Fruit fly (Drosophila melanogaster) whole organism, embryonic: ENCODE data around the gene neb.

Experiments
- Adf1 ChIP-seq: fragments of 200-800 bp; sonication (Bioruptor generic); IDR thresholded peaks from 2 replicates; pipeline ENCODE4 v1.3.6; 2022; ENCODE audit warnings: missing biosample characterization, missing genetic modification characterization
- Atf3 ChIP-seq: fragments of 200-800 bp; sonication (Bioruptor generic); optimal IDR thresholded peaks from 3 replicates; lab custom pipeline; 2016; ENCODE audit warnings: missing biosample characterization, missing genetic modification characterization
- CG10147 ChIP-seq: fragments of 200-800 bp; sonication (Bioruptor generic); optimal IDR thresholded peaks from 2 replicates; lab custom pipeline; 2019; ENCODE audit warnings: missing biosample characterization, mild to moderate bottlenecking, missing genetic modification characterization, moderate library complexity
- CG10274 ChIP-seq: fragments of 200-800 bp; sonication (Bioruptor generic); optimal IDR thresholded peaks from 3 replicates; lab custom pipeline; 2017; ENCODE audit warnings: missing biosample characterization, mild to moderate bottlenecking, missing genetic modification characterization
- CG10366 ChIP-seq: fragments of 200-800 bp; sonication (Bioruptor generic); IDR thresholded peaks from 2 replicates; pipeline ENCODE4 v1.3.6; 2022; ENCODE audit warnings: missing biosample characterization, missing genetic modification characterization
- CG11093 ChIP-seq: fragments of 200-800 bp; sonication (Bioruptor generic); IDR thresholded peaks from 3 replicates; pipeline ENCODE4 v1.3.6; 2022; ENCODE audit warnings: missing biosample characterization, missing genetic modification characterization
- CG11695 ChIP-seq: fragments of 200-800 bp; sonication (Bioruptor generic); IDR thresholded peaks from 3 replicates; pipeline ENCODE4 v1.3.6; 2022; ENCODE audit warnings: missing biosample characterization, missing genetic modification characterization
- CG11723 ChIP-seq: fragments of 200-800 bp; sonication (Bioruptor generic); optimal IDR thresholded peaks from 2 replicates; lab custom pipeline; 2017; ENCODE audit warnings: missing biosample characterization, mild to moderate bottlenecking, missing genetic modification characterization
- CG12104 ChIP-seq: fragments of 200-800 bp; sonication (Bioruptor generic); optimal IDR thresholded peaks from 3 replicates; lab custom pipeline; 2016; ENCODE audit warnings: missing biosample characterization, missing genetic modification characterization
- CG14050 ChIP-seq: fragments of 200-800 bp; sonication (Bioruptor generic); IDR thresholded peaks from 3 replicates; pipeline ENCODE4 v1.3.6; 2022; ENCODE audit warnings: missing biosample characterization, missing genetic modification characterization
- CG14710 ChIP-seq: fragments of 200-800 bp; sonication (Bioruptor generic); optimal IDR thresholded peaks from 3 replicates; lab custom pipeline; 2019; ENCODE audit warnings: missing biosample characterization, mild to moderate bottlenecking, missing genetic modification characterization, moderate library complexity
- CG15696 ChIP-seq: fragments of 200-800 bp; sonication (Bioruptor generic); optimal IDR thresholded peaks from 2 replicates; lab custom pipeline; 2019; ENCODE audit warnings: missing biosample characterization, mild to moderate bottlenecking, missing genetic modification characterization, moderate library complexity
- CG17186 ChIP-seq: fragments of 200-800 bp; sonication (Bioruptor generic); optimal IDR thresholded peaks from 3 replicates; lab custom pipeline; 2017; ENCODE audit warnings: missing biosample characterization, missing genetic modification reagents, missing genetic modification characterization
- CG1792 ChIP-seq: fragments of 200-800 bp; sonication (Bioruptor generic); optimal IDR thresholded peaks from 2 replicates; lab custom pipeline; 2016; ENCODE audit warnings: missing biosample characterization, missing genetic modification characterization
- CG18599 ChIP-seq: fragments of 200-800 bp; sonication (Bioruptor generic); optimal IDR thresholded peaks from 3 replicates; lab custom pipeline; 2017; ENCODE audit warnings: missing biosample characterization, missing genetic modification characterization, mild to moderate bottlenecking, moderate library complexity, missing genetic modification reagents
- CG2199 ChIP-seq: fragments of 200-800 bp; sonication (Bioruptor generic); IDR thresholded peaks from 3 replicates; pipeline ENCODE4 v1.3.6; 2022; ENCODE audit warnings: missing biosample characterization, missing genetic modification characterization
- CG32532 ChIP-seq: fragments of 200-800 bp; sonication (Bioruptor generic); IDR thresholded peaks from 2 replicates; pipeline ENCODE4 v1.3.6; 2022; ENCODE audit warnings: missing biosample characterization, missing genetic modification characterization
- CG7372 ChIP-seq: fragments of 200-800 bp; sonication (Bioruptor generic); IDR thresholded peaks from 2 replicates; pipeline ENCODE4 v1.3.6; 2022; ENCODE audit warnings: missing biosample characterization, missing genetic modification characterization
- CG7745 ChIP-seq: fragments of 200-800 bp; sonication (Bioruptor generic); optimal IDR thresholded peaks from 2 replicates; lab custom pipeline; 2018; ENCODE audit warnings: missing biosample characterization, mild to moderate bottlenecking, missing genetic modification characterization, moderate library complexity
- CG7963 ChIP-seq: fragments of 200-800 bp; sonication (Bioruptor generic); IDR thresholded peaks from 3 replicates; pipeline ENCODE4 v1.3.6; 2022; ENCODE audit warnings: missing biosample characterization, missing genetic modification characterization; ENCODE audit not compliant: partially characterized antibody
- CG8089 ChIP-seq: fragments of 200-800 bp; sonication (Bioruptor generic); optimal IDR thresholded peaks from 3 replicates; lab custom pipeline; 2016; ENCODE audit warnings: missing biosample characterization, missing genetic modification characterization
- CG9609 ChIP-seq: fragments of 200-800 bp; sonication (Bioruptor generic); optimal IDR thresholded peaks from 3 replicates; lab custom pipeline; 2016; ENCODE audit warnings: missing biosample characterization, missing genetic modification characterization
- CoRest ChIP-seq: fragments of 200-800 bp; sonication (Bioruptor generic); optimal IDR thresholded peaks from 3 replicates; lab custom pipeline; 2018; ENCODE audit warnings: missing biosample characterization, mild to moderate bottlenecking, missing genetic modification characterization, moderate library complexity
- Dbx ChIP-seq: fragments of 200-800 bp; sonication (Bioruptor generic); IDR thresholded peaks from 3 replicates; pipeline ENCODE4 v1.3.6; 2022; ENCODE audit warnings: missing biosample characterization, missing genetic modification characterization
- Dek ChIP-seq: fragments of 200-800 bp; sonication (Bioruptor generic); optimal IDR thresholded peaks from 3 replicates; lab custom pipeline; 2019; ENCODE audit warnings: missing biosample characterization, mild to moderate bottlenecking, missing genetic modification characterization, moderate library complexity
- Fer1 ChIP-seq: fragments of 200-800 bp; sonication (Bioruptor generic); optimal IDR thresholded peaks from 2 replicates; lab custom pipeline; 2017; ENCODE audit warnings: missing biosample characterization, mild to moderate bottlenecking, missing genetic modification characterization
- Hey ChIP-seq: fragments of 200-800 bp; sonication (Bioruptor generic); optimal IDR thresholded peaks from 3 replicates; lab custom pipeline; 2018; ENCODE audit warnings: missing biosample characterization, mild to moderate bottlenecking, missing genetic modification characterization
- Hsf ChIP-seq: fragments of 200-800 bp; sonication (Bioruptor generic); optimal IDR thresholded peaks from 3 replicates; lab custom pipeline; 2016; ENCODE audit warnings: missing biosample characterization, missing genetic modification characterization
- Rfx ChIP-seq: fragments of 200-800 bp; sonication (Bioruptor generic); IDR thresholded peaks from 2 replicates; pipeline ENCODE4 v1.3.6; 2022; ENCODE audit warnings: missing biosample characterization, missing genetic modification characterization
- Sin3A ChIP-seq: fragments of >200 bp; optimal IDR thresholded peaks from 2 replicates; lab custom pipeline; 2018
- Sry-β ChIP-seq: fragments of 200-800 bp; sonication (Bioruptor generic); optimal IDR thresholded peaks from 2 replicates; lab custom pipeline; 2018; ENCODE audit warnings: missing biosample characterization, mild to moderate bottlenecking, missing genetic modification characterization, moderate library complexity
- Sry-δ ChIP-seq: fragments of 200-800 bp; sonication (Bioruptor generic); optimal IDR thresholded peaks from 2 replicates; lab custom pipeline; 2016; ENCODE audit warnings: missing biosample characterization, missing genetic modification characterization
- amos ChIP-seq: fragments of 200-800 bp; sonication (Bioruptor generic); IDR thresholded peaks from 2 replicates; pipeline ENCODE4 v1.3.6; 2022; ENCODE audit warnings: missing biosample characterization, missing genetic modification characterization; ENCODE audit not compliant: partially characterized antibody
- ato ChIP-seq: fragments of 200-800 bp; sonication (Bioruptor generic); IDR thresholded peaks from 2 replicates; pipeline ENCODE4 v1.3.6; 2022; ENCODE audit warnings: missing biosample characterization, missing genetic modification characterization; ENCODE audit not compliant: partially characterized antibody
- az2 ChIP-seq: fragments of 200-800 bp; sonication (Bioruptor generic); optimal IDR thresholded peaks from 3 replicates; lab custom pipeline; 2016; ENCODE audit warnings: missing biosample characterization, missing genetic modification characterization
- bsh ChIP-seq, 2 experiments: fragments of 200-800 bp; sonication (Bioruptor generic); optimal IDR thresholded peaks; 2 replicates each; lab custom pipeline; 2017 to 2018; ENCODE audit warnings: mild to moderate bottlenecking in 2 of 2, missing biosample characterization in 2 of 2, missing genetic modification characterization in 2 of 2, moderate library complexity in 1 of 2
- chinmo ChIP-seq: fragments of 200-800 bp; sonication (Bioruptor generic); IDR thresholded peaks from 4 replicates; pipeline ENCODE4 v1.3.6; 2022; ENCODE audit warnings: missing biosample characterization, missing genetic modification characterization; ENCODE audit not compliant: partially characterized antibody
- corto ChIP-seq: fragments of 200-800 bp; sonication (Bioruptor generic); optimal IDR thresholded peaks from 2 replicates; lab custom pipeline; 2016; ENCODE audit warnings: missing biosample characterization, mild to moderate bottlenecking, missing genetic modification characterization, moderate library complexity
- danr ChIP-seq: fragments of 200-800 bp; sonication (Bioruptor generic); IDR thresholded peaks from 2 replicates; pipeline ENCODE4 v1.3.6; 2022; ENCODE audit warnings: missing biosample characterization, missing genetic modification characterization
- esg ChIP-seq: fragments of 200-800 bp; sonication (Bioruptor generic); conservative IDR thresholded peaks from 2 replicates; pipeline ENCODE4 v1.3.6; 2022; ENCODE audit warnings: missing biosample characterization, missing genetic modification characterization
- gcm ChIP-seq: fragments of 200-800 bp; sonication (Bioruptor generic); optimal IDR thresholded peaks from 2 replicates; lab custom pipeline; 2019; ENCODE audit warnings: missing biosample characterization, mild to moderate bottlenecking, missing genetic modification characterization, moderate library complexity
- gfzf ChIP-seq: fragments of 200-800 bp; sonication (Bioruptor generic); optimal IDR thresholded peaks from 2 replicates; lab custom pipeline; 2016; ENCODE audit warnings: missing biosample characterization, mild to moderate bottlenecking, missing genetic modification characterization, moderate library complexity
- insv ChIP-seq, 2 experiments: fragments of 200-800 bp; sonication (Bioruptor generic); optimal IDR thresholded peaks; 3 replicates each; lab custom pipeline; 2016 to 2018; ENCODE audit warnings: missing biosample characterization in 2 of 2, missing genetic modification characterization in 2 of 2
- nerfin-1 ChIP-seq: fragments of 200-800 bp; sonication (Bioruptor generic); optimal IDR thresholded peaks from 3 replicates; lab custom pipeline; 2019; ENCODE audit warnings: missing biosample characterization, mild to moderate bottlenecking, missing genetic modification characterization, moderate library complexity
- prd ChIP-seq, 3 experiments: fragments of >200 bp in 2 of 3; fragments of 200-800 bp in 1 of 3; sonication (Bioruptor generic) in 1 of 3; optimal IDR thresholded peaks in 2 of 3; IDR thresholded peaks in 1 of 3; 2 replicates in 2 of 3; 3 replicates in 1 of 3; pipeline versions ENCODE4 v1.3.6 to Lab custom; 2017 to 2022; ENCODE audit warnings: missing biosample characterization in 1 of 3, missing genetic modification characterization in 1 of 3
- seq ChIP-seq: fragments of 200-800 bp; sonication (Bioruptor generic); IDR thresholded peaks from 2 replicates; pipeline ENCODE4 v1.3.6; 2022; ENCODE audit warnings: missing biosample characterization, missing genetic modification characterization
- sug ChIP-seq: fragments of 200-800 bp; optimal IDR thresholded peaks from 2 replicates; lab custom pipeline; 2019; ENCODE audit warnings: missing biosample characterization, mild to moderate bottlenecking, missing genetic modification characterization, moderate library complexity
- trh ChIP-seq: fragments of 200-800 bp; sonication (Bioruptor generic); optimal IDR thresholded peaks from 2 replicates; lab custom pipeline; 2016; ENCODE audit warnings: missing biosample characterization, missing genetic modification characterization
- z ChIP-seq: fragments of 200-800 bp; sonication (Bioruptor generic); IDR thresholded peaks from 3 replicates; pipeline ENCODE4 v1.3.6; 2022; ENCODE audit warnings: missing biosample characterization, missing genetic modification characterization
- zen2 ChIP-seq: fragments of 200-800 bp; sonication (Bioruptor generic); IDR thresholded peaks from 3 replicates; pipeline ENCODE4 v1.3.6; 2022; ENCODE audit warnings: missing biosample characterization, missing genetic modification characterization; ENCODE audit not compliant: partially characterized antibody

neb gene

DNA sequence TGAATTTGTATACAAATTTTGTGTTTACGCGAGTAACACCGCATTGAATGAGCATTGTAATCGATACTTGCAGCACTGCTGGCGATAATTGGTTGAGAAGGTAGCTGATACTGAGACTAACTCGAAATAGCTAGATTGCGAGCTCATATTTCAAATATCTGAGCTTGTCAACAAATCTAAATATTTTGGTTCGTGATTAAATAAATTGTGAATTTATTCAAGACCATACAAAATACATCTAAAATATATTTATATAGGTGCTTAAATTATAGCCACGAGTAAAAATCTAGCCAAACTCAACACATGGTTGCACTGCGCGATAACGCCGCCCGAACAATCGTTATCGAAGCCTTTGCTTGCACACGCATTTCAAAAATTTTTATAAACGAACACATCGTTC is 18.2 kb downstream of the neb start, which contains the start of the genes Taf13 and nesd (continued):
- TF ChIP-seq CG7963 (GFP tag; lab: Robert Waterston, UW), result peak; percentile 49; the same call in 2 of the 3 replicates
- peak; percentile 71 for TF ChIP-seq CG17186 (GFP tag; lab: Kevin White, UChicago)
- TF ChIP-seq Sry-δ (GFP tag; lab: Kevin White, UChicago), result peak; percentile 69
- TF ChIP-seq CG10366 (GFP tag; lab: Robert Waterston, UW), result no peak
- peak; percentile 67 for TF ChIP-seq CG10147 (GFP tag; lab: Kevin White, UChicago)
- TF ChIP-seq prd (optimal IDR thresholded peaks at IDR 0.05; lab: Kevin White, UChicago), result no peak
- TF ChIP-seq prd (GFP tag; IDR thresholded peaks at IDR 0.05; lab: Robert Waterston, UW), result no peak
- no peak for TF ChIP-seq CG11695 (GFP tag; lab: Robert Waterston, UW)
- peak; percentile 96 for TF ChIP-seq Sry-β (GFP tag; lab: Kevin White, UChicago)
- TF ChIP-seq CG14710, result peak; percentile 82
- no peak for TF ChIP-seq CG7372
- TF ChIP-seq Adf1 (GFP tag; lab: Robert Waterston, UW), result no peak; the same call in 1 of the 2 replicates
- TF ChIP-seq esg, result no peak
- peak; percentile 56 for TF ChIP-seq amos
- peak; percentile 27 for TF ChIP-seq CG15696
- TF ChIP-seq CG11723 (GFP tag; lab: Kevin White, UChicago), result no peak
- peak; percentile 12 for TF ChIP-seq CG18599 (GFP tag; lab: Kevin White, UChicago)
- TF ChIP-seq nerfin-1 (tag; lab: Kevin White, UChicago), result peak; percentile 39
- TF ChIP-seq gcm (GFP tag; lab: Kevin White, UChicago), result no peak
- no peak for TF ChIP-seq Hey (tag; lab: Kevin White, UChicago)
- no peak; the same call in 2 of the 3 replicates for TF ChIP-seq Dbx (GFP tag; lab: Robert Waterston, UW)
- TF ChIP-seq Sin3A, result peak; percentile 92
- peak; percentile 71 for TF ChIP-seq sug (tag; lab: Kevin White, UChicago)
- no peak for TF ChIP-seq seq
- no peak for TF ChIP-seq az2 (GFP tag; lab: Kevin White, UChicago)
- TF ChIP-seq CG9609 (GFP tag; lab: Kevin White, UChicago), result peak; percentile 0
- no peak for TF ChIP-seq CG32532 (GFP tag; lab: Robert Waterston, UW)
- peak in 1 of 2 experiments; percentile 8 for TF ChIP-seq bsh (GFP tag; optimal IDR thresholded peaks at IDR 0.05; lab: Kevin White, UChicago)
- no peak for TF ChIP-seq CG10274 (GFP tag; lab: Kevin White, UChicago)
- peak; percentile 72 for TF ChIP-seq CoRest (tag; lab: Kevin White, UChicago)
- TF ChIP-seq CG7745, result no peak
- TF ChIP-seq CG8089 (GFP tag; lab: Kevin White, UChicago), result no peak
- 0 out of 2 replicates have a peak, but pooled peaks have one; percentile 20 for TF ChIP-seq ato (GFP tag; lab: Robert Waterston, UW)
- TF ChIP-seq zen2 (GFP tag; lab: Robert Waterston, UW), result no peak; the same call in 2 of the 3 replicates
- TF ChIP-seq chinmo, result 0 out of 4 replicates have a peak, but pooled peaks have one; percentile 35
- TF ChIP-seq Atf3 (GFP tag; lab: Kevin White, UChicago), result no peak
- peak; percentile 32 for TF ChIP-seq Dek (tag; lab: Kevin White, UChicago)
- TF ChIP-seq CG2199 (GFP tag; lab: Robert Waterston, UW), result no peak
- no peak for TF ChIP-seq corto (GFP tag; lab: Kevin White, UChicago)
- peak; percentile 52 for TF ChIP-seq Hsf (GFP tag; lab: Kevin White, UChicago)
- TF ChIP-seq Fer1 (GFP tag; lab: Kevin White, UChicago), result peak; percentile 44
- peak; percentile 28; the same call in 1 of the 2 replicates for TF ChIP-seq Rfx
- TF ChIP-seq CG14050, result no peak
- peak in 1 of 2 experiments; percentile 25 for TF ChIP-seq insv (GFP tag; optimal IDR thresholded peaks at IDR 0.05; lab: Kevin White, UChicago)
- TF ChIP-seq CG1792 (GFP tag; lab: Kevin White, UChicago), result no peak
- TF ChIP-seq danr (GFP tag; lab: Robert Waterston, UW), result no peak
- no peak for TF ChIP-seq CG11093
- no peak for TF ChIP-seq gfzf (GFP tag; lab: Kevin White, UChicago)
- no peak for TF ChIP-seq trh (GFP tag; lab: Kevin White, UChicago)
- TF ChIP-seq CG12104 (GFP tag; lab: Kevin White, UChicago), result no peak
- TF ChIP-seq z (GFP tag; lab: Robert Waterston, UW), result no peak
